Worm (Caenorhabditis elegans): ENCODE data around the gene ins-23.
"Not testable (repeated sequence)": the region's sequence is repeated elsewhere in the genome, so short reads cannot be mapped to it uniquely, and the experiment has no call there.

The ins-23 gene

DNA sequence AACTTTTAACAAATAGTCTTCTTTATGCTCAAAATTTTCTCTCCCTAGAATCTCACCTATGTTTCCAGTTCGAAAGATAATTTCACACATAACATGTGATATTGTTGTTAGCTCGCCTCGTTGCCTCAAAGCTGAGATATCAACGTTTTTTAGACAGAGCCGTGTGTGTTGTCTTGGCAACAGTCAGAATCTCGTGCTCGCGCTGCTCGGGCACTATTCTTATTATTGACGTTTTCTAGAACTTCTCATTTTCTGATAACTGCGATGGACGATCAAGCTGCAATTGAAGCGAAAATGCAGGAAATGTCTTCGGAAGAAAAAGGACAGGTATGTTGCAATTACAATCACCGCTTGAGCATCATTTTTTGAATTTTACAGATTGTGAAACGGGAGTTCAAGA, 7.7 kb downstream of the ins-23 start, which contains the start of gene xbx-3:
TSS of gene xbx-3 (plus strand) at position 163 of the 400 bp plus-strand sequence.
- TF ChIP-seq zip-8 (tag; optimal IDR thresholded peaks at IDR 0.05) (no peak), mab-5 (tag; optimal IDR thresholded peaks at IDR 0.05) (no peak)

DNA sequence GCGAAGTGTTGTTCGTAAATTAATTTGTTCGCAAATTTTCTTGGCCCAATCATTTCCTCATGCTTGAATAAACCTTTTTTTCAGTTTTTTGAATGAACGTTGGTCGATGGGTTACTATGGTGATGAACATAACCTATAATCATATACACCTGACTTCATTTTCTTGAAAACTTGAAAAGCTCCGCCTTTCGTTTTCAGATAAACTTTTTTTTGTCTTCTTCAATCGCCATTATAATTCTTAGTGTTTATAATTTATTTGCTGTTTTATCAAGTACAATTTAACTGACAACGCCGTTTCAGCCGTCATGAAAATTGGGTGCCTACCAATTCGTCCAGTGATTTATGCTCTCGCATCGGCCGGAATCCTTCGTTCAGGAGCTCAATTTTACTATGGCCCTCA, 9.1 kb downstream of the ins-23 start, which contains the start of gene M04D8.7:
TSS of gene M04D8.7 (plus strand) at position 301 of the 400 bp plus-strand sequence.
- TF ChIP-seq unc-120 (tag; optimal IDR thresholded peaks at IDR 0.05; ENCODE audit: poor library complexity, severe bottlenecking): no peak
- no peak for TF ChIP-seq nhr-28 (tag; optimal IDR thresholded peaks at IDR 0.05)

DNA sequence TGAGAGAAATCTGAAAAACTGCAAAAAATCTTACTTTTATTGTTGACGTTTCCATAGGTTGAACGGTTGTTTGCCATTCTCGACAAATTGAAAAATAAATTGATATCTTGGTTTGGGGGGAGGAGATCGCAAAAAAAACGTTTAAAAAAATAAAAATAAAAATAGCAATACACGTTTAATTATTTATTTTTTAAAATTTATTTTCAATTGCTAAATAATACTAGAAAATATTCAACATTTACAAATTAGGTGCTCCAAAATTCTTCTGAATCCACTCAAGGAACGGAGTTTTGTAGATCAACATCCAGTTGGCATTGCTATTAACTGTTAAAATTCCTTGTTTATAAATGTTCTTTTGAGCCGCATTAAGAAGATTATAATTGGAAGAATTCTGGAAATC, 12.0 kb downstream of the ins-23 start, which contains the start of gene T16G12.7:
TSS of gene T16G12.7 (minus strand) at position 101 of the 400 bp plus-strand sequence.
- TF ChIP-seq unc-120 (tag; optimal IDR thresholded peaks at IDR 0.05; ENCODE audit: poor library complexity, severe bottlenecking): no peak
- TF ChIP-seq ceh-39 (tag; optimal IDR thresholded peaks at IDR 0.05): no peak
- TF ChIP-seq mab-5 (tag; optimal IDR thresholded peaks at IDR 0.05): no peak
- no peak for TF ChIP-seq M03D4.4 (tag; optimal IDR thresholded peaks at IDR 0.05)
- no peak for TF ChIP-seq mls-2 (tag; optimal IDR thresholded peaks at IDR 0.05)
- no peak for TF ChIP-seq bed-3 (GFP tag; optimal IDR thresholded peaks at IDR 0.05)
- TF ChIP-seq unc-62 (GFP tag; optimal IDR thresholded peaks at IDR 0.05): no peak
- TF ChIP-seq ceh-43 (GFP tag; optimal IDR thresholded peaks at IDR 0.05): no peak
- no peak for TF ChIP-seq nhr-2 (tag; optimal IDR thresholded peaks at IDR 0.05)
- no peak for TF ChIP-seq nhr-28 (tag; optimal IDR thresholded peaks at IDR 0.05)
- no peak for TF ChIP-seq nhr-76 (tag; optimal IDR thresholded peaks at IDR 0.05)
- no peak for TF ChIP-seq blmp-1 (tag; optimal IDR thresholded peaks at IDR 0.05)
- TF ChIP-seq tbx-8 (GFP tag; optimal IDR thresholded peaks at IDR 0.05): no peak
- no peak for TF ChIP-seq ces-1 (GFP tag; optimal IDR thresholded peaks at IDR 0.05)
- no peak for TF ChIP-seq lsy-2 (tag; optimal IDR thresholded peaks at IDR 0.05)
- TF ChIP-seq unc-39 (tag; optimal IDR thresholded peaks at IDR 0.05): no peak
- no peak for TF ChIP-seq cnd-1 (tag; optimal IDR thresholded peaks at IDR 0.05)
- no peak for TF ChIP-seq zip-8 (tag; optimal IDR thresholded peaks at IDR 0.05)
- TF ChIP-seq sem-2 (GFP tag; optimal IDR thresholded peaks at IDR 0.05): no peak

DNA sequence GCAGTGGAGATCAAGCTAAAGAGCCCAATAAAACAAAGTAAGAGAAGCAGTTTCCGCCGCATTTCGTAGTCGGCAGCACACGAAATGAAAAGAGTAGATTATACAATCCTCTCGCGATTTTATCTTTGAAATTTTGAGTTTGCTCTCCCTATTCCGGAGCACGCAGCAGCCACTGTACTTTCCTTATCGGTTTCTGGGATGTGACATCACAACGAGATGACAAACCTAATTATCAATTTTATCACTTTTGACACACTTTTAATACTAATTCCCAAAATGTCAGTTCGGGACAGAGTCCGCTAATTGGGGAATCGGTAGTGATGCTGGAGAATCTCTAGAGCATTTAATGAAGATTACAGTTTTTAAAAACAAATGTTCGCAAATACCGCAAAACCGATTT, 21.6 kb downstream of the ins-23 start, which contains the start of gene T16G12.1:
TSS of gene T16G12.1 (minus strand) at position 176 of the 400 bp plus-strand sequence.
- TF ChIP-seq lin-13 (tag; optimal IDR thresholded peaks at IDR 0.05): no peak
- TF ChIP-seq ceh-39 (tag; optimal IDR thresholded peaks at IDR 0.05): no peak
- TF ChIP-seq M03D4.4 (tag; optimal IDR thresholded peaks at IDR 0.05): no peak
- no peak for TF ChIP-seq sem-2 (GFP tag; optimal IDR thresholded peaks at IDR 0.05)
- TF ChIP-seq ceh-83 (GFP tag; optimal IDR thresholded peaks at IDR 0.05): no peak
- no peak for TF ChIP-seq ztf-11 (tag; optimal IDR thresholded peaks at IDR 0.05)
- TF ChIP-seq bed-3 (GFP tag; optimal IDR thresholded peaks at IDR 0.05): no peak
- TF ChIP-seq elt-1 (tag; optimal IDR thresholded peaks at IDR 0.05; ENCODE audit: borderline replicate concordance, insufficient read depth): no peak
- TF ChIP-seq zip-8 (tag; optimal IDR thresholded peaks at IDR 0.05): no peak
- no peak for TF ChIP-seq tbx-8 (GFP tag; optimal IDR thresholded peaks at IDR 0.05)
- TF ChIP-seq mls-2 (tag; optimal IDR thresholded peaks at IDR 0.05): no peak
- TF ChIP-seq unc-39 (tag; optimal IDR thresholded peaks at IDR 0.05): no peak
- TF ChIP-seq unc-62 (GFP tag; optimal IDR thresholded peaks at IDR 0.05): no peak

DNA sequence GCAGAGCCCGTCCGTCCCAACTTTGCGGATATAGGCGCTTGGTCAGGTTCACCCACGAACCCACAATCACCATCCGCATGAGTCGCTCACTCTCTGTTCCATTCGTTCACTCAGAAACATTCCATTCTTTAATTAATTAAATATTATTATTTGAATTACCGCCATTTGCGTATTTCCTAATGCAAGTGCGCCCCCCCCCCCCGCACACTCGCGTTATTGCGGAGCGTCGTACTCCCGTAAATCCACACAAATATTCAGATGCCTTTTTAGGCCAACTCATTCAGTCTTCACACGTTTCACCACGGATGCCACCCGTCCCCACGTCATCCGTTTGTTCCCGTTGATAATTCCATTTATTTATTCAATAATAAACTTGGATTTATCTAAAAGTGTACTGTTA, 22.3 kb downstream of the ins-23 start, which contains the start of gene T16G12.3:
TSS of gene T16G12.3 (plus strand) at position 301 of the 400 bp plus-strand sequence.
- not testable (repeated sequence) for TF ChIP-seq sptf-1 (tag; optimal IDR thresholded peaks at IDR 0.05); ceh-83 (GFP tag; optimal IDR thresholded peaks at IDR 0.05); nhr-28 (tag; optimal IDR thresholded peaks at IDR 0.05)

DNA sequence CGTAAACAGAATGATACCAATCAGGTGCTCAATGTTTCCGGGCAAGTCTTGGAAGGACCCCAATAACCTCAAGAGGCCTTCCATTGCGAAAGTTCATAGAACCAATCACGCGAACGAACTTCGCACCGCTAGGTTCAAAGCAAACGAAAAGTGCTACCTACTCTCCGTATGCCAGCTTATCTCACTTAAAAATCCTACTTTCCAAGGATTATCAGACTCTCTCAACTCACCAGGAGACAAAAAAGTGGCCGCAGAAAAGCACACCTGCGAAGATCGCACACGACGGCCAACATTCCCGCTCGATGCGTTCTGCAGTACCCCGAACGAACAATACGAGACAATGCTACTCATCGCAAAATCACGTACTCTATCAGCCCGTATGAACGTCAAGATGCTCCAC, 25.3 kb downstream of the ins-23 start, which contains the start of gene T16G12.12:
TSS of gene T16G12.12 (plus strand) at position 301 of the 400 bp plus-strand sequence.
- TF ChIP-seq nhr-2 (tag; optimal IDR thresholded peaks at IDR 0.05); flh-1 (GFP tag; optimal IDR thresholded peaks at IDR 0.05); lsy-2 (tag; optimal IDR thresholded peaks at IDR 0.05): not testable (repeated sequence)

DNA sequence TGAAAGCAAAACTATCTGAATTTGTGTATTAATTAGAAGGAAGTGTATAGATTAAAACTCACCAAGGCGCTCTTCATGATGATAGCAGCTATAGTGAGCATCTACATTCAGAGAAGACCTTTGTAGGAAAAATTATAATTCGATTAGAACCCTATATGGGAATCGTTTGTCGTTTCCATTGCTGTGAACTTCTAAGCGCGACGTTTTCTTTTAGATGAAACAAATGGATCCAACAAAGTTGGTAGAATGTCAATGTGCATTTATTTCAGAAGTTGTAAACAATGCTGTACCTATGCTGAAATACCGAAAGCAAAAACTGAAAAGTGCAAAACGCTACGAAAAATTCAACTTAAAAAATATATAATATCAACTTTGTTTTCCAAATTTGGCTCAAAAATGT, 28.0 kb downstream of the ins-23 start, which contains the start of gene T16G12.10:
TSS of gene T16G12.10 (minus strand) at position 101 of the 400 bp plus-strand sequence.
- no peak for TF ChIP-seq ztf-11 (tag; optimal IDR thresholded peaks at IDR 0.05)
- no peak for TF ChIP-seq elt-1 (tag; optimal IDR thresholded peaks at IDR 0.05; ENCODE audit: borderline replicate concordance, insufficient read depth)
- TF ChIP-seq bed-3 (GFP tag; optimal IDR thresholded peaks at IDR 0.05): no peak
- no peak for TF ChIP-seq zip-8 (tag; optimal IDR thresholded peaks at IDR 0.05)
- TF ChIP-seq nhr-28 (tag; optimal IDR thresholded peaks at IDR 0.05): no peak
- TF ChIP-seq ceh-83 (GFP tag; optimal IDR thresholded peaks at IDR 0.05): no peak
- no peak for TF ChIP-seq hlh-1 (tag; optimal IDR thresholded peaks at IDR 0.05)
- no peak for TF ChIP-seq nhr-12 (tag; optimal IDR thresholded peaks at IDR 0.05)
- TF ChIP-seq ham-2 (GFP tag; optimal IDR thresholded peaks at IDR 0.05): no peak
- no peak for TF ChIP-seq lin-13 (tag; optimal IDR thresholded peaks at IDR 0.05)
- TF ChIP-seq sptf-1 (tag; optimal IDR thresholded peaks at IDR 0.05): no peak
- TF ChIP-seq lsy-2 (tag; optimal IDR thresholded peaks at IDR 0.05): no peak
- no peak for TF ChIP-seq snpc-4 (tag; optimal IDR thresholded peaks at IDR 0.05)
- TF ChIP-seq unc-120 (tag; optimal IDR thresholded peaks at IDR 0.05; ENCODE audit: poor library complexity, severe bottlenecking): no peak
- no peak for TF ChIP-seq mab-5 (tag; optimal IDR thresholded peaks at IDR 0.05)
- no peak for TF ChIP-seq flh-1 (GFP tag; optimal IDR thresholded peaks at IDR 0.05)
- no peak for TF ChIP-seq blmp-1 (tag; optimal IDR thresholded peaks at IDR 0.05)
- no peak for TF ChIP-seq elt-3 (tag; optimal IDR thresholded peaks at IDR 0.05)
